Worm (Caenorhabditis elegans) whole organism, early embryonic: ENCODE results near the gene cpb-1.

Source experiments
- B0310.2 ChIP-seq: sonication (generic microtip); optimal IDR thresholded peaks from 2 replicates; lab custom pipeline; 2016; ENCODE audit warnings: mild to moderate bottlenecking, missing genetic modification characterization, missing compliant biosample characterization
- F13C5.2 ChIP-seq: sonication (generic microtip); optimal IDR thresholded peaks from 2 replicates; lab custom pipeline; 2017; ENCODE audit warnings: mild to moderate bottlenecking, missing genetic modification characterization, inconsistent platforms, missing compliant biosample characterization
- ama-1 ChIP-seq: fragments of 150-350 bp; optimal IDR thresholded peaks from 2 replicates; lab custom pipeline; 2014
- ets-7 ChIP-seq: sonication (generic microtip); optimal IDR thresholded peaks from 2 replicates; lab custom pipeline; 2016; ENCODE audit warnings: missing genotype, missing genetic modification characterization, missing compliant biosample characterization
- flt-1 ChIP-seq: fragments of 200-800 bp; sonication (Bioruptor generic); IDR thresholded peaks from 2 replicates; pipeline ENCODE4 v1.3.6; 2022; ENCODE audit warnings: missing genetic modification characterization, missing compliant biosample characterization
- hmbx-1 ChIP-seq: sonication (generic microtip); optimal IDR thresholded peaks from 2 replicates; lab custom pipeline; 2016; ENCODE audit warnings: mild to moderate bottlenecking, missing genetic modification characterization, missing compliant biosample characterization
- hnd-1 ChIP-seq: sonication (generic microtip); optimal IDR thresholded peaks from 2 replicates; lab custom pipeline; 2016; ENCODE audit warnings: missing genetic modification characterization, missing compliant biosample characterization
- scrt-1 ChIP-seq: fragments of 200-800 bp; sonication (Bioruptor generic); IDR thresholded peaks from 2 replicates; pipeline ENCODE4 v1.3.6; 2022; ENCODE audit warnings: missing genetic modification characterization, missing compliant biosample characterization
- sea-1 ChIP-seq: fragments of 200-800 bp; sonication (Bioruptor generic); conservative IDR thresholded peaks from 2 replicates; pipeline ENCODE4 v1.3.6; 2022; ENCODE audit warnings: missing genetic modification characterization, missing compliant biosample characterization
- tbx-11 ChIP-seq: fragments of 200-800 bp; sonication (Bioruptor generic); IDR thresholded peaks from 2 replicates; pipeline ENCODE4 v1.3.6; 2022; ENCODE audit warnings: missing genetic modification characterization, missing compliant biosample characterization
- tbx-37 ChIP-seq: fragments of 200-800 bp; sonication (Bioruptor generic); conservative IDR thresholded peaks from 2 replicates; pipeline ENCODE4 v1.3.6; 2022; ENCODE audit warnings: missing genetic modification reagents, missing genetic modification characterization, missing compliant biosample characterization

- no peak for TF ChIP-seq ama-1 (lab: Kevin White, UChicago)
- TF ChIP-seq B0310.2 (tag; lab: Kevin White, UChicago), result no peak
- no peak for TF ChIP-seq flt-1 (GFP tag; lab: Robert Waterston, UW)
- no peak for TF ChIP-seq hmbx-1 (tag; lab: Kevin White, UChicago)
- TF ChIP-seq sea-1 (GFP tag; lab: Robert Waterston, UW), result no peak
- TF ChIP-seq F13C5.2 (tag; lab: Kevin White, UChicago), result no peak
- TF ChIP-seq tbx-11 (GFP tag; lab: Robert Waterston, UW), result no peak
- no peak for TF ChIP-seq hnd-1 (tag; lab: Kevin White, UChicago)
- TF ChIP-seq tbx-37 (GFP tag; lab: Robert Waterston, UW), result no peak
- TF ChIP-seq ets-7 (tag; lab: Kevin White, UChicago), result no peak
- TF ChIP-seq scrt-1 (GFP tag; lab: Robert Waterston, UW), result no peak
Observed at ce11 chrIII:9299919-9300318, 22.2 kb upstream of the cpb-1 start, which contains the start of gene K01B6.3.
